Worm (Caenorhabditis elegans) whole organism, young adult: Measurements from ENCODE around the gene F25G6.8.

Source experiments
- C06A6.2 ChIP-seq: fragments of 200-800 bp; sonication (Bioruptor generic); conservative IDR thresholded peaks from 2 replicates; pipeline ENCODE4 v1.3.6; 2022; ENCODE audit warnings: missing genetic modification characterization, missing compliant biosample characterization
- D2030.7 ChIP-seq: fragments of 200-800 bp; sonication (Bioruptor generic); IDR thresholded peaks from 2 replicates; pipeline ENCODE4 v1.3.6; 2022; ENCODE audit warnings: missing genetic modification reagents, missing genetic modification characterization, missing compliant biosample characterization
- F22D6.2 ChIP-seq: sonication (generic microtip); optimal IDR thresholded peaks from 2 replicates; lab custom pipeline; 2016; ENCODE audit warnings: mild to moderate bottlenecking, missing genetic modification characterization, missing compliant biosample characterization
- F33H1.4 ChIP-seq: fragments of 200-800 bp; sonication (Bioruptor generic); IDR thresholded peaks from 2 replicates; pipeline ENCODE4 v1.3.6; 2022; ENCODE audit warnings: missing genetic modification reagents, missing genetic modification characterization, missing compliant biosample characterization
- F49E8.2 ChIP-seq: sonication (generic microtip); optimal IDR thresholded peaks from 3 replicates; lab custom pipeline; 2017; ENCODE audit warnings: missing genetic modification characterization, mild to moderate bottlenecking, missing compliant biosample characterization, antibody characterized with exemption, moderate library complexity; ENCODE audit not compliant: insufficient read depth
- F57A8.1 ChIP-seq: fragments of 200-800 bp; sonication (Bioruptor generic); optimal IDR thresholded peaks from 2 replicates; lab custom pipeline; 2018; ENCODE audit warnings: mild to moderate bottlenecking, missing genetic modification characterization, moderate library complexity, missing compliant biosample characterization
- T07F8.4 ChIP-seq: sonication (generic microtip); optimal IDR thresholded peaks from 2 replicates; lab custom pipeline; 2016; ENCODE audit warnings: mild to moderate bottlenecking, missing genetic modification characterization, moderate library complexity, missing compliant biosample characterization
- T26A5.8 ChIP-seq: sonication (generic microtip); optimal IDR thresholded peaks from 2 replicates; lab custom pipeline; 2016; ENCODE audit warnings: missing genetic modification characterization, missing compliant biosample characterization
- Y67H2A.10 ChIP-seq: fragments of 200-800 bp; sonication (Bioruptor generic); conservative IDR thresholded peaks from 2 replicates; pipeline ENCODE4 v1.3.6; 2022; ENCODE audit warnings: missing genetic modification reagents, missing genetic modification characterization, missing compliant biosample characterization
- Y95B8A.8 ChIP-seq: fragments of 200-800 bp; sonication (Bioruptor generic); IDR thresholded peaks from 2 replicates; pipeline ENCODE4 v1.3.6; 2022; ENCODE audit warnings: missing genetic modification reagents, missing genetic modification characterization, missing compliant biosample characterization
- attf-3 ChIP-seq: fragments of 200-800 bp; sonication (Bioruptor generic); conservative IDR thresholded peaks from 2 replicates; pipeline ENCODE4 v1.3.6; 2022; ENCODE audit warnings: missing genetic modification reagents, missing genetic modification characterization, missing compliant biosample characterization
- attf-6 ChIP-seq: fragments of 200-800 bp; sonication (Bioruptor generic); IDR thresholded peaks from 2 replicates; pipeline ENCODE4 v1.3.6; 2022; ENCODE audit warnings: missing genetic modification reagents, missing genetic modification characterization, missing compliant biosample characterization
- ceh-40 ChIP-seq: fragments of 200-800 bp; sonication (Bioruptor generic); IDR thresholded peaks from 2 replicates; pipeline ENCODE4 v1.3.6; 2022; ENCODE audit warnings: missing genetic modification characterization, missing compliant biosample characterization
- ceh-91 ChIP-seq: fragments of 200-800 bp; sonication (Bioruptor generic); IDR thresholded peaks from 2 replicates; pipeline ENCODE4 v1.3.6; 2022; ENCODE audit warnings: missing genetic modification reagents, missing genetic modification characterization, missing compliant biosample characterization
- die-1 ChIP-seq: sonication (generic microtip); optimal IDR thresholded peaks from 2 replicates; lab custom pipeline; 2016; ENCODE audit warnings: missing genotype, mild to moderate bottlenecking, missing genetic modification characterization, missing compliant biosample characterization
- dpff-1 ChIP-seq: sonication (generic microtip); optimal IDR thresholded peaks from 2 replicates; lab custom pipeline; 2017; ENCODE audit warnings: mild to moderate bottlenecking, missing genetic modification characterization, missing compliant biosample characterization
- egl-18 ChIP-seq: fragments of 200-800 bp; sonication (Bioruptor generic); IDR thresholded peaks from 2 replicates; pipeline ENCODE4 v1.3.6; 2022; ENCODE audit warnings: missing genetic modification reagents, missing genetic modification characterization, missing compliant biosample characterization
- ekl-4 ChIP-seq: fragments of 200-800 bp; sonication (Bioruptor generic); IDR thresholded peaks from 2 replicates; pipeline ENCODE4 v1.3.6; 2022; ENCODE audit warnings: missing genetic modification reagents, missing genetic modification characterization, missing compliant biosample characterization
- ets-4 ChIP-seq: fragments of 200-800 bp; sonication (Bioruptor generic); optimal IDR thresholded peaks from 2 replicates; lab custom pipeline; 2018; ENCODE audit warnings: mild to moderate bottlenecking, missing genetic modification characterization, missing compliant biosample characterization
- fkh-3 ChIP-seq: sonication (generic microtip); optimal IDR thresholded peaks from 2 replicates; lab custom pipeline; 2016; ENCODE audit warnings: mild to moderate bottlenecking, missing genetic modification characterization, missing compliant biosample characterization
- hmg-20 ChIP-seq: fragments of 200-800 bp; sonication (Bioruptor generic); IDR thresholded peaks from 2 replicates; pipeline ENCODE4 v1.3.6; 2022; ENCODE audit warnings: missing genetic modification reagents, missing genetic modification characterization, missing compliant biosample characterization
- lin-35 ChIP-seq, 3 experiments: fragments of 150-350 bp in 2 of 3; sonication (generic microtip) in 1 of 3; optimal IDR thresholded peaks; 2 replicates each; lab custom pipeline; 2014 to 2018; ENCODE audit warnings: missing biosample characterization in 3 of 3, missing genetic modification characterization in 3 of 3, missing genetic modification reagents in 3 of 3
- lin-40 ChIP-seq: sonication (generic microtip); optimal IDR thresholded peaks from 2 replicates; lab custom pipeline; 2016; ENCODE audit warnings: missing genetic modification characterization, mild to moderate bottlenecking, missing compliant biosample characterization, missing genotype, missing genetic modification reagents
- lsl-1 ChIP-seq: fragments of 200-800 bp; sonication (Bioruptor generic); optimal IDR thresholded peaks from 2 replicates; lab custom pipeline; 2018; ENCODE audit warnings: mild to moderate bottlenecking, missing genetic modification characterization, moderate library complexity, missing compliant biosample characterization
- madf-10 ChIP-seq: sonication (generic microtip); optimal IDR thresholded peaks from 2 replicates; lab custom pipeline; 2016; ENCODE audit warnings: mild to moderate bottlenecking, missing genetic modification characterization, missing compliant biosample characterization
- madf-3 ChIP-seq: fragments of 200-800 bp; sonication (Bioruptor generic); IDR thresholded peaks from 2 replicates; pipeline ENCODE4 v1.3.6; 2022; ENCODE audit warnings: missing genetic modification reagents, missing genetic modification characterization, missing compliant biosample characterization
- madf-8 ChIP-seq: fragments of 200-800 bp; sonication (Bioruptor generic); conservative IDR thresholded peaks from 2 replicates; pipeline ENCODE4 v1.3.6; 2022; ENCODE audit warnings: missing genetic modification reagents, missing genetic modification characterization, missing compliant biosample characterization
- nfya-1 ChIP-seq: sonication (generic microtip); optimal IDR thresholded peaks from 2 replicates; lab custom pipeline; 2017; ENCODE audit warnings: antibody characterized with exemption, missing compliant biosample characterization, missing genetic modification characterization, borderline replicate concordance; ENCODE audit not compliant: insufficient read depth
- nhr-27 ChIP-seq: fragments of 200-800 bp; sonication (Bioruptor generic); optimal IDR thresholded peaks from 2 replicates; lab custom pipeline; 2018; ENCODE audit warnings: mild to moderate bottlenecking, missing genetic modification characterization, moderate library complexity, missing compliant biosample characterization
- nhr-80 ChIP-seq: sonication (generic microtip); optimal IDR thresholded peaks from 2 replicates; lab custom pipeline; 2016; ENCODE audit warnings: missing genetic modification characterization, missing compliant biosample characterization
- rpc-1 ChIP-seq, 2 experiments: fragments of 150-350 bp in 1 of 2; sonication (generic microtip) in 1 of 2; optimal IDR thresholded peaks; 2 replicates each; lab custom pipeline; 2014 to 2018; ENCODE audit warnings: missing biosample characterization in 1 of 2, missing genetic modification characterization in 1 of 2, missing genetic modification reagents in 1 of 2, missing genotype in 1 of 2
- somi-1 ChIP-seq: fragments of 200-800 bp; sonication (Bioruptor generic); optimal IDR thresholded peaks from 2 replicates; lab custom pipeline; 2018; ENCODE audit warnings: mild to moderate bottlenecking, missing genetic modification characterization, missing compliant biosample characterization
- tbp1 ChIP-seq: fragments of 200-800 bp; sonication (Bioruptor generic); optimal IDR thresholded peaks from 2 replicates; lab custom pipeline; 2018; ENCODE audit warnings: mild to moderate bottlenecking, missing genetic modification characterization, missing compliant biosample characterization
- ztf-26 ChIP-seq: sonication (generic microtip); optimal IDR thresholded peaks from 2 replicates; lab custom pipeline; 2017; ENCODE audit warnings: missing genetic modification characterization, missing compliant biosample characterization

Gene F25G6.8

ce11 chrV:8606099-8606696 lies 41.2 kb upstream of the F25G6.8 start, which contains the start of gene vps-60 (continued):
- TF ChIP-seq rpc-1 (optimal IDR thresholded peaks at IDR 0.05; lab: Kevin White, UChicago) (no peak), rpc-1 (tag; optimal IDR thresholded peaks at IDR 0.05; lab: Kevin White, UChicago) (no peak), ekl-4 (GFP tag; lab: Robert Waterston, UW) (peak; percentile 88), egl-18 (GFP tag; lab: Robert Waterston, UW) (0 out of 2 replicates have a peak, but pooled peaks have one; percentile 29), F49E8.2 (tag; lab: Kevin White, UChicago) (peak; percentile 61), somi-1 (GFP tag; lab: Kevin White, UChicago) (peak; percentile 74), dpff-1 (no peak), Y95B8A.8 (GFP tag; lab: Robert Waterston, UW) (peak; percentile 83), F33H1.4 (GFP tag; lab: Robert Waterston, UW) (peak; percentile 92), ztf-26 (tag; lab: Kevin White, UChicago) (peak; percentile 90), C06A6.2 (peak; percentile 71; the same call in 1 of the 2 replicates), lin-40 (tag; lab: Kevin White, UChicago) (peak; percentile 91), ceh-91 (GFP tag; lab: Robert Waterston, UW) (peak; percentile 75), attf-3 (GFP tag; lab: Robert Waterston, UW) (peak; percentile 50; the same call in 1 of the 2 replicates), fkh-3 (no peak), D2030.7 (GFP tag; lab: Robert Waterston, UW) (peak; percentile 63), F57A8.1 (GFP tag; lab: Kevin White, UChicago) (no peak), lin-35 (GFP tag; optimal IDR thresholded peaks at IDR 0.05; lab: Kevin White, UChicago) (peak; percentile 8 to 77 (median 10)), tbp1 (GFP tag; lab: Kevin White, UChicago) (peak; percentile 70), hmg-20 (GFP tag; lab: Robert Waterston, UW) (0 out of 2 replicates have a peak, but pooled peaks have one; percentile 10), ceh-40 (GFP tag; lab: Robert Waterston, UW) (no peak), Y67H2A.10 (GFP tag; lab: Robert Waterston, UW) (no peak), attf-6 (GFP tag; lab: Robert Waterston, UW) (no peak), nhr-27 (no peak), T07F8.4 (tag; lab: Kevin White, UChicago) (no peak), madf-8 (no peak; the same call in 1 of the 2 replicates), madf-10 (tag; lab: Kevin White, UChicago) (peak; percentile 98), ets-4 (GFP tag; lab: Kevin White, UChicago) (no peak), T26A5.8 (no peak), F22D6.2 (peak; percentile 21), die-1 (peak; percentile 41), madf-3 (GFP tag; lab: Robert Waterston, UW) (peak; percentile 99)

- TF ChIP-seq nhr-80 (tag; lab: Kevin White, UChicago) (peak; percentile 53), nfya-1 (tag; lab: Kevin White, UChicago) (no peak)
Observed at ce11 chrV:8603272-8603671, 38.3 kb upstream of the F25G6.8 start, which contains the start of gene F41E6.5. Gene F41E6.5, plus strand, starts transcription at chrV:8603480.

- TF ChIP-seq lsl-1, result no peak
Observed at ce11 chrV:8602638-8603037, 37.7 kb upstream of the F25G6.8 start, which contains the start of gene F41E6.15. Gene F41E6.15, minus strand, starts transcription at chrV:8602738.
